Fruit fly (Drosophila melanogaster) whole organism, prepupa: ENCODE measurements around the gene CG7367.

ENCODE experiments used
- Blimp-1 ChIP-seq: fragments of 200-800 bp; sonication (Bioruptor generic); optimal IDR thresholded peaks from 3 replicates; lab custom pipeline; 2017; ENCODE audit warnings: missing biosample characterization, missing genetic modification characterization, mild to moderate bottlenecking, moderate library complexity, missing genetic modification reagents
- CG10631 ChIP-seq: fragments of 200-800 bp; sonication (Bioruptor generic); optimal IDR thresholded peaks from 2 replicates; lab custom pipeline; 2016; ENCODE audit warnings: missing biosample characterization, missing genetic modification characterization
- CG10669 ChIP-seq: fragments of 200-800 bp; sonication (Bioruptor generic); optimal IDR thresholded peaks from 3 replicates; lab custom pipeline; 2018; ENCODE audit warnings: missing biosample characterization, mild to moderate bottlenecking, missing genetic modification characterization, moderate library complexity
- CG11294 ChIP-seq: fragments of 200-800 bp; sonication (Bioruptor generic); IDR thresholded peaks from 2 replicates; pipeline ENCODE4 v1.3.6; 2022; ENCODE audit warnings: missing biosample characterization, missing genetic modification characterization
- CG11762 ChIP-seq: fragments of 200-800 bp; sonication (Bioruptor generic); optimal IDR thresholded peaks from 3 replicates; lab custom pipeline; 2016; ENCODE audit warnings: missing biosample characterization, missing genetic modification characterization; ENCODE audit not compliant: insufficient read depth
- CG1621 ChIP-seq: fragments of 200-800 bp; sonication (Bioruptor generic); optimal IDR thresholded peaks from 3 replicates; lab custom pipeline; 2018; ENCODE audit warnings: missing biosample characterization, mild to moderate bottlenecking, missing genetic modification characterization
- CG16779 ChIP-seq: fragments of 200-800 bp; sonication (Bioruptor generic); optimal IDR thresholded peaks from 3 replicates; lab custom pipeline; 2017; ENCODE audit warnings: missing biosample characterization, mild to moderate bottlenecking, missing genetic modification characterization
- CG3032 ChIP-seq: fragments of 200-800 bp; optimal IDR thresholded peaks from 2 replicates; lab custom pipeline; 2019; ENCODE audit warnings: missing biosample characterization, mild to moderate bottlenecking, missing genetic modification characterization, moderate library complexity
- CG31627 ChIP-seq: fragments of 200-800 bp; sonication (Bioruptor generic); optimal IDR thresholded peaks from 3 replicates; lab custom pipeline; 2016; ENCODE audit warnings: missing biosample characterization, missing genetic modification characterization
- CG32006 ChIP-seq: fragments of 200-800 bp; sonication (Bioruptor generic); optimal IDR thresholded peaks from 3 replicates; lab custom pipeline; 2017; ENCODE audit warnings: missing biosample characterization, mild to moderate bottlenecking, missing genetic modification characterization
- CG34406 ChIP-seq: fragments of 200-800 bp; sonication (Bioruptor generic); optimal IDR thresholded peaks from 3 replicates; lab custom pipeline; 2016; ENCODE audit warnings: missing biosample characterization, missing genetic modification characterization
- CG4318 ChIP-seq: fragments of 200-800 bp; sonication (Bioruptor generic); optimal IDR thresholded peaks from 3 replicates; lab custom pipeline; 2017; ENCODE audit warnings: missing biosample characterization, mild to moderate bottlenecking, missing genetic modification characterization
- CG6163 ChIP-seq: fragments of 200-800 bp; sonication (Bioruptor generic); IDR thresholded peaks from 3 replicates; pipeline ENCODE4 v1.3.6; 2022; ENCODE audit warnings: missing biosample characterization, missing genetic modification characterization
- CG6276 ChIP-seq: fragments of 200-800 bp; sonication (Bioruptor generic); optimal IDR thresholded peaks from 2 replicates; lab custom pipeline; 2017; ENCODE audit warnings: missing biosample characterization, mild to moderate bottlenecking, missing genetic modification characterization
- CG6792 ChIP-seq: fragments of 200-800 bp; sonication (Bioruptor generic); optimal IDR thresholded peaks from 3 replicates; lab custom pipeline; 2016; ENCODE audit warnings: missing biosample characterization, missing genetic modification characterization
- CG6808 ChIP-seq: fragments of 200-800 bp; sonication (Bioruptor generic); optimal IDR thresholded peaks from 3 replicates; lab custom pipeline; 2017; ENCODE audit warnings: missing biosample characterization, missing genetic modification characterization, mild to moderate bottlenecking, moderate library complexity, missing genetic modification reagents
- CG6854 ChIP-seq: fragments of 200-800 bp; sonication (Bioruptor generic); optimal IDR thresholded peaks from 2 replicates; lab custom pipeline; 2017; ENCODE audit warnings: missing biosample characterization, mild to moderate bottlenecking, missing genetic modification characterization
- CG7368 ChIP-seq: fragments of 200-800 bp; sonication (Bioruptor generic); optimal IDR thresholded peaks from 3 replicates; lab custom pipeline; 2016; ENCODE audit warnings: missing biosample characterization, missing genetic modification characterization
- CG8119 ChIP-seq: fragments of 200-800 bp; sonication (Bioruptor generic); IDR thresholded peaks from 3 replicates; pipeline ENCODE4 v1.3.6; 2022; ENCODE audit warnings: missing biosample characterization, missing genetic modification characterization
- CG8632 ChIP-seq: fragments of 200-800 bp; sonication (Bioruptor generic); optimal IDR thresholded peaks from 3 replicates; lab custom pipeline; 2016; ENCODE audit warnings: missing biosample characterization, missing genetic modification characterization
- CG9139 ChIP-seq: fragments of 200-800 bp; sonication (Bioruptor generic); optimal IDR thresholded peaks from 3 replicates; lab custom pipeline; 2017; ENCODE audit warnings: missing biosample characterization, mild to moderate bottlenecking, missing genetic modification characterization
- Eip75B ChIP-seq: fragments of 200-800 bp; sonication (Bioruptor generic); optimal IDR thresholded peaks from 3 replicates; lab custom pipeline; 2016; ENCODE audit warnings: missing biosample characterization, missing genetic modification characterization
- Eip78C ChIP-seq: fragments of 200-800 bp; sonication (Bioruptor generic); peaks from one replicate; lab custom pipeline; 2016; ENCODE audit warnings: missing biosample characterization, missing genetic modification characterization
- Eip93F ChIP-seq: fragments of 200-800 bp; sonication (Bioruptor generic); optimal IDR thresholded peaks from 2 replicates; lab custom pipeline; 2016; ENCODE audit warnings: missing biosample characterization, mild to moderate bottlenecking, missing genetic modification characterization
- Ets21C ChIP-seq: fragments of 200-800 bp; sonication (Bioruptor generic); optimal IDR thresholded peaks from 3 replicates; lab custom pipeline; 2016; ENCODE audit warnings: missing biosample characterization, missing genetic modification characterization
- Ets96B ChIP-seq: fragments of 200-800 bp; optimal IDR thresholded peaks from 2 replicates; lab custom pipeline; 2019; ENCODE audit warnings: missing biosample characterization, mild to moderate bottlenecking, missing genetic modification characterization, moderate library complexity
- Gug ChIP-seq: fragments of 200-800 bp; sonication (Bioruptor generic); IDR thresholded peaks from 2 replicates; pipeline ENCODE4 v1.3.6; 2022; ENCODE audit warnings: missing biosample characterization, missing genetic modification characterization
- Hr38 ChIP-seq: sonication (Bioruptor generic); optimal IDR thresholded peaks from 2 replicates; lab custom pipeline; 2016; ENCODE audit warnings: missing biosample characterization, missing genetic modification characterization
- Hr4 ChIP-seq: fragments of 200-800 bp; sonication (Bioruptor generic); optimal IDR thresholded peaks from 3 replicates; lab custom pipeline; 2016; ENCODE audit warnings: missing biosample characterization, missing genetic modification characterization
- Lpt ChIP-seq: fragments of 200-800 bp; sonication (Bioruptor generic); optimal IDR thresholded peaks from 3 replicates; lab custom pipeline; 2016; ENCODE audit warnings: missing biosample characterization, missing genetic modification characterization
- Smox ChIP-seq: fragments of 200-800 bp; sonication (Bioruptor generic); optimal IDR thresholded peaks from 3 replicates; lab custom pipeline; 2016; ENCODE audit warnings: missing biosample characterization, missing genetic modification characterization
- Sox102F ChIP-seq: fragments of 200-800 bp; sonication (Bioruptor generic); optimal IDR thresholded peaks from 2 replicates; lab custom pipeline; 2016; ENCODE audit warnings: missing biosample characterization, mild to moderate bottlenecking, missing genetic modification characterization
- Sox14 ChIP-seq: fragments of 200-800 bp; sonication (Bioruptor generic); optimal IDR thresholded peaks from 3 replicates; lab custom pipeline; 2016; ENCODE audit warnings: missing biosample characterization, missing genetic modification characterization
- dac ChIP-seq: fragments of 200-800 bp; sonication (Bioruptor generic); optimal IDR thresholded peaks from 2 replicates; lab custom pipeline; 2017; ENCODE audit warnings: missing biosample characterization, mild to moderate bottlenecking, missing genetic modification characterization
- dsx ChIP-seq: fragments of 200-800 bp; optimal IDR thresholded peaks from 3 replicates; lab custom pipeline; 2019; ENCODE audit warnings: missing biosample characterization, mild to moderate bottlenecking, missing genetic modification characterization, moderate library complexity; ENCODE audit not compliant: poor library complexity, severe bottlenecking
- eg ChIP-seq: fragments of 200-800 bp; sonication (Bioruptor generic); IDR thresholded peaks from 3 replicates; pipeline ENCODE4 v1.3.6; 2022; ENCODE audit warnings: missing biosample characterization, missing genetic modification characterization
- esn ChIP-seq: fragments of 200-800 bp; sonication (Bioruptor generic); optimal IDR thresholded peaks from 2 replicates; lab custom pipeline; 2016; ENCODE audit warnings: missing biosample characterization, mild to moderate bottlenecking, missing genetic modification characterization, moderate library complexity
- fd59A ChIP-seq: fragments of 200-800 bp; sonication (Bioruptor generic); optimal IDR thresholded peaks from 2 replicates; lab custom pipeline; 2017; ENCODE audit warnings: missing biosample characterization, mild to moderate bottlenecking, missing genetic modification characterization, missing genetic modification reagents
- fd85E ChIP-seq: fragments of 200-800 bp; sonication (Bioruptor generic); optimal IDR thresholded peaks from 3 replicates; lab custom pipeline; 2016; ENCODE audit warnings: missing biosample characterization, missing genetic modification characterization
- fkh ChIP-seq: fragments of 200-800 bp; sonication (Bioruptor generic); optimal IDR thresholded peaks from 3 replicates; lab custom pipeline; 2017; ENCODE audit warnings: missing biosample characterization, mild to moderate bottlenecking, missing genetic modification characterization, moderate library complexity
- lz ChIP-seq: fragments of 200-800 bp; sonication (Bioruptor generic); optimal IDR thresholded peaks from 3 replicates; lab custom pipeline; 2016; ENCODE audit warnings: missing biosample characterization, missing genetic modification characterization
- pdm3 ChIP-seq: fragments of 200-800 bp; sonication (Bioruptor generic); optimal IDR thresholded peaks from 3 replicates; lab custom pipeline; 2016; ENCODE audit warnings: missing biosample characterization, missing genetic modification characterization
- salr ChIP-seq, 2 experiments: fragments of 200-800 bp; sonication (Bioruptor generic); optimal IDR thresholded peaks; 3 replicates each; lab custom pipeline; 2016 to 2018; ENCODE audit warnings: missing biosample characterization in 2 of 2, missing genetic modification characterization in 2 of 2, mild to moderate bottlenecking in 1 of 2
- spab ChIP-seq: fragments of 200-800 bp; sonication (Bioruptor generic); optimal IDR thresholded peaks from 2 replicates; lab custom pipeline; 2017; ENCODE audit warnings: missing biosample characterization, mild to moderate bottlenecking, missing genetic modification characterization, missing genetic modification reagents
- ss ChIP-seq, 2 experiments: fragments of 200-800 bp; sonication (Bioruptor generic); optimal IDR thresholded peaks; 2 replicates in 1 of 2; 3 replicates in 1 of 2; lab custom pipeline; 2017 to 2018; ENCODE audit warnings: mild to moderate bottlenecking in 2 of 2, missing biosample characterization in 2 of 2, missing genetic modification characterization in 2 of 2, moderate library complexity in 1 of 2
- topi ChIP-seq: fragments of 200-800 bp; sonication (Bioruptor generic); optimal IDR thresholded peaks from 3 replicates; lab custom pipeline; 2016; ENCODE audit warnings: missing biosample characterization, missing genetic modification characterization
- vri ChIP-seq: fragments of 200-800 bp; sonication (Bioruptor generic); optimal IDR thresholded peaks from 3 replicates; lab custom pipeline; 2016; ENCODE audit warnings: missing biosample characterization, mild to moderate bottlenecking, missing genetic modification characterization

CG7367 gene

DNA sequence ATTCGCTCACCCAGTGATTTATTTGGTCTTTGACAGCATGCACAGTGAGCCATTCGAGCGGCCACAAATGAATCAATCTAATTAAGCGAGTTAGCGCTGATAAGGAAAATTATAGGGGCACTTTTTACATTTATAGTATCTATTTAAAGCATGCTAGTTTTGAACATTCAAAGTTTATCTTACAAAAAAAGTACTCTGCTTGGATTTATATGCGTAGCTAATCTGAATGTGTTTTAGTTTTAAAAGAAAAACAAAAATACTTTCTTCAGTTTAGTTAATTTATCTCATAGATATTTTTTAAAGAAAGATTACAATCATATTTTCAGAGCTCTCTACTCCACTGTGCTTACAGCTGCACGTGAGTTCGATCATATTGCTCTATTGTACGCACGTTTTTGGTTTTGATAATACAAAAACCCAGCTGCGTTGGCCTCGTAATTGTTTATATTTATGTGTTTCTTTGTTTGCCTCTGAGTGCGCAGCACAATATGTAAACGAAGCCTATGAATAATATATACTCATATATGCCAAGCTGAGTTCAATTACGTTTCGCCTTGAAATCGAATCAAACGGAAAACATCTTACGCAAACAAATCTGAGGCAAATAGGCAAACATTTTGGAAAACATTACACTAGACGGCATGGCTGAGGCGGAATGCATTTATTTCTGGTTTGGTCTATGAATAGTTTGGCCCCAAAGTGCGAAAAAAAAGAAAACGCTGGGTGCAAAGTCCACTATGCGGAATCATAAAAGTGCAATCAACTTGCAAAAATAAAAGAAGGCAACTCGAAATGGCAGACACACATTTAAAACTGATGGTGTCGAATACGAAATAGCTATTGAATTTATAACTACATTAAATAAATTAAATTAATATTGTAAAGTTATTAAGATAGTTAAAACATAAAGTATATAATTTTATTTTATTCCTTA, 37.6 kb downstream of the CG7367 start (continued):
- peak; percentile 70 for TF ChIP-seq vri (GFP tag; lab: Kevin White, UChicago)
- peak; percentile 87 for TF ChIP-seq CG11762 (GFP tag; lab: Kevin White, UChicago)
- peak; percentile 73 for TF ChIP-seq CG6792 (GFP tag; lab: Kevin White, UChicago)
- peak; percentile 85 for TF ChIP-seq CG11294
- TF ChIP-seq CG7368 (GFP tag; lab: Kevin White, UChicago) = peak; percentile 79
- peak; percentile 91 for TF ChIP-seq esn (GFP tag; lab: Kevin White, UChicago)
- TF ChIP-seq Blimp-1 (GFP tag; lab: Kevin White, UChicago) = peak; percentile 41
- TF ChIP-seq lz (GFP tag; lab: Kevin White, UChicago) = peak; percentile 81
- TF ChIP-seq Smox = peak; percentile 84
- TF ChIP-seq CG6854 (GFP tag; lab: Kevin White, UChicago) = peak; percentile 50
- TF ChIP-seq CG6276 (GFP tag; lab: Kevin White, UChicago) = peak; percentile 93
- peak; percentile 92 for TF ChIP-seq Hr4 (GFP tag; lab: Kevin White, UChicago)
- TF ChIP-seq CG9139 (GFP tag; lab: Kevin White, UChicago) = peak; percentile 62
- TF ChIP-seq Lpt = peak; percentile 86
- peak; percentile 82 for TF ChIP-seq CG34406
- TF ChIP-seq pdm3 (GFP tag; lab: Kevin White, UChicago) = peak; percentile 89
- peak; percentile 81 for TF ChIP-seq CG6163 (GFP tag; lab: Robert Waterston, UW)
- peak; percentile 85 for TF ChIP-seq CG10669 (GFP tag; lab: Kevin White, UChicago)
- peak; percentile 75 for TF ChIP-seq Ets21C
- TF ChIP-seq CG1621 (tag; lab: Kevin White, UChicago) = peak; percentile 71
- TF ChIP-seq Sox14 (GFP tag; lab: Kevin White, UChicago) = peak; percentile 92
- TF ChIP-seq CG16779 (tag; lab: Kevin White, UChicago) = peak; percentile 65

DNA sequence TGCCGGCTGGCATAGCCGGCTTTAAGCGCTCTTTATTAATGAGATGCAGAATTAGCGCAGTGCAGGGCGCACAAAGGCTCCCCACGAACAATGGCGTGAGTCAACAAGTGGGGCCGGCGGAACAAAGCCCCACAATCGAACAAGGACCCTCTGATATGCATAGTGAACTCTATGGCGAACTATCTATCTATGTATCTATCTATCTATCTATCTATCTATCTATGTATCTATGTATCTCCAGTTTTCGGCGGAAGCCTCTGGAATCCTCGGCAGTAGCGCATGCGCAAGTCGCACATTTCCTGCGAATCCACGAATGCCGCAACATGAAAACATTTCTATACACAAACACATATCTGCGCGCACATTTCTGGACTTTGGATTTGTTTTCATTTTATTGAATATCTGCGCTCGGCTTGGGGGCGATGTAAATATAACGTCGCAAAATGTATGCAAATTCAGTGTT, 39.0 kb downstream of the CG7367 start:
- TF ChIP-seq CG6854 (GFP tag; lab: Kevin White, UChicago) = peak; percentile 93
- TF ChIP-seq Ets96B (tag; lab: Kevin White, UChicago) = peak; percentile 90
- peak; percentile 99 for TF ChIP-seq CG6276 (GFP tag; lab: Kevin White, UChicago)
- TF ChIP-seq salr (GFP tag; optimal IDR thresholded peaks at IDR 0.05; lab: Kevin White, UChicago) = peak; percentile 80 to 90
- TF ChIP-seq CG3032 (tag; lab: Kevin White, UChicago) = peak; percentile 88
- peak; percentile 96 for TF ChIP-seq CG6808
- TF ChIP-seq Hr4 (GFP tag; lab: Kevin White, UChicago) = peak; percentile 97
- TF ChIP-seq dsx = peak; percentile 90
- TF ChIP-seq CG10631 (GFP tag; lab: Kevin White, UChicago) = peak; percentile 90
- peak; percentile 85 for TF ChIP-seq Ets21C
- TF ChIP-seq lz (GFP tag; lab: Kevin White, UChicago) = peak; percentile 91
- TF ChIP-seq CG8632 = peak; percentile 79
- peak; percentile 85 for TF ChIP-seq fd85E (GFP tag; lab: Kevin White, UChicago)
- TF ChIP-seq Eip78C (GFP tag; lab: Kevin White, UChicago) = peak; percentile 98
- TF ChIP-seq ss (GFP tag; optimal IDR thresholded peaks at IDR 0.05; lab: Kevin White, UChicago) = peak; percentile 96 to 99
- TF ChIP-seq Eip93F = peak; percentile 68
- peak; percentile 98 for TF ChIP-seq CG32006 (GFP tag; lab: Kevin White, UChicago)
- TF ChIP-seq CG8119 = peak; percentile 94
- peak; percentile 90 for TF ChIP-seq dac (GFP tag; lab: Kevin White, UChicago)
- TF ChIP-seq spab (GFP tag; lab: Kevin White, UChicago) = peak; percentile 95
- peak; percentile 88 for TF ChIP-seq Gug (GFP tag; lab: Robert Waterston, UW)
- peak; percentile 82 for TF ChIP-seq fd59A (GFP tag; lab: Kevin White, UChicago)
- TF ChIP-seq topi (GFP tag; lab: Kevin White, UChicago) = peak; percentile 95
- peak; percentile 3 for TF ChIP-seq fkh (GFP tag; lab: Kevin White, UChicago)
- TF ChIP-seq Sox102F (GFP tag; lab: Kevin White, UChicago) = peak; percentile 89
- TF ChIP-seq CG31627 (GFP tag; lab: Kevin White, UChicago) = peak; percentile 91
- peak; percentile 92 for TF ChIP-seq CG4318 (GFP tag; lab: Kevin White, UChicago)
- TF ChIP-seq Smox = peak; percentile 85
- peak; percentile 94 for TF ChIP-seq eg (GFP tag; lab: Robert Waterston, UW)
- peak; percentile 93 for TF ChIP-seq Eip75B
- TF ChIP-seq Hr38 (GFP tag; lab: Kevin White, UChicago) = no peak
